Worm (Caenorhabditis elegans): ENCODE results near the gene C03B1.17.

DNA sequence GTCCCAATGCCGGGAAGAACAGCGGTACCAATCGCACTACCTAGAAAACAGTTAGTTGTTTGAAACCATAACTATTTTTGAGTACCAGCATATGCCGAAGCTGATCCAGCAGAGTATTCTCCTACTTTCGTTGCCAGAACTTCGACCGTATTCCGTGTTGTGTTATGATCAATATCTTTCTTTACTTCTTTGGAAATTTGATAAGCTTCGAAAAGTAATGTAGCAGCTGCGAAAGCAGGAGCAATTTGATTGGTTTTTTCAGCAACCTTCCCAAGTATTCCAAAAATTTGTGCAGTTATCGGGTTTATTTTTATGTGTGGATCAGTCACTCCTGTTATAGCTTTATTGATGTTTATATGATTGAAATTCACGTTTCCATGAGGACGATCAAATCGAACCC, 13.4 kb upstream of the C03B1.17 start:
- TF ChIP-seq cog-1 (tag; optimal IDR thresholded peaks at IDR 0.05) (no peak), med-1 (GFP tag; optimal IDR thresholded peaks at IDR 0.05; ENCODE audit: insufficient read depth) (no peak), flt-1 (GFP tag; IDR thresholded peaks at IDR 0.05) (no peak), tab-1 (GFP tag; IDR thresholded peaks at IDR 0.05) (no peak)
